Fruit fly (Drosophila melanogaster) whole organism, wandering third instar larva: ENCODE measurements around the gene Osi20.

Experiments
- Abd-B ChIP-seq: fragments of >200 bp; optimal IDR thresholded peaks from 2 replicates; lab custom pipeline; 2017; ENCODE audit warnings: missing biosample characterization, missing genetic modification characterization
- CG32264 ChIP-seq: fragments of 200-800 bp; sonication (Bioruptor generic); optimal IDR thresholded peaks from 2 replicates; lab custom pipeline; 2016; ENCODE audit warnings: missing biosample characterization, missing genetic modification characterization
- CG9705 ChIP-seq: fragments of 200-800 bp; sonication (Bioruptor generic); optimal IDR thresholded peaks from 2 replicates; lab custom pipeline; 2018; ENCODE audit warnings: missing biosample characterization, mild to moderate bottlenecking, missing genetic modification characterization
- CrebA ChIP-seq: fragments of 200-800 bp; sonication (Bioruptor generic); optimal IDR thresholded peaks from 2 replicates; lab custom pipeline; 2016; ENCODE audit warnings: missing biosample characterization, mild to moderate bottlenecking, missing genetic modification characterization, borderline replicate concordance
- Dfd ChIP-seq: fragments of >200 bp; optimal IDR thresholded peaks from 2 replicates; lab custom pipeline; 2017; ENCODE audit warnings: missing biosample characterization, missing genetic modification characterization
- Dif ChIP-seq: fragments of 200-275, 200-300 bp; sonication (Bioruptor generic); optimal IDR thresholded peaks from 2 replicates; lab custom pipeline; 2018; ENCODE audit warnings: missing biosample characterization, missing genetic modification characterization; ENCODE audit not compliant: partially characterized antibody
- GATAd ChIP-seq: sonication (Bioruptor generic); optimal IDR thresholded peaks from 2 replicates; lab custom pipeline; 2016; ENCODE audit warnings: missing biosample characterization, missing genetic modification characterization
- HLH106 ChIP-seq: fragments of 200-800 bp; optimal IDR thresholded peaks from 3 replicates; lab custom pipeline; 2019; ENCODE audit warnings: missing biosample characterization, mild to moderate bottlenecking, missing genetic modification characterization, moderate library complexity
- Hnf4 ChIP-seq: fragments of 200-800 bp; sonication (Bioruptor generic); optimal IDR thresholded peaks from 2 replicates; lab custom pipeline; 2016; ENCODE audit warnings: missing biosample characterization, mild to moderate bottlenecking, missing genetic modification characterization
- Hr78 ChIP-seq: fragments of >200 bp; optimal IDR thresholded peaks from 2 replicates; lab custom pipeline; 2017; ENCODE audit warnings: missing biosample characterization, missing genetic modification characterization
- Hr83 ChIP-seq: fragments of 200-300 bp; sonication (Bioruptor generic); optimal IDR thresholded peaks from 2 replicates; lab custom pipeline; 2016; ENCODE audit warnings: missing biosample characterization, mild to moderate bottlenecking, missing genetic modification characterization, moderate library complexity; ENCODE audit not compliant: poor library complexity, severe bottlenecking
- Jra ChIP-seq: sonication (Bioruptor generic); optimal IDR thresholded peaks from 2 replicates; lab custom pipeline; 2016; ENCODE audit warnings: missing biosample characterization, missing genetic modification characterization
- Mio ChIP-seq: sonication (Bioruptor generic); optimal IDR thresholded peaks from 2 replicates; lab custom pipeline; 2016; ENCODE audit warnings: missing biosample characterization, missing genetic modification characterization
- Myc ChIP-seq: fragments of >200 bp; optimal IDR thresholded peaks from 2 replicates; lab custom pipeline; 2017
- N ChIP-seq: fragments of >200 bp; optimal IDR thresholded peaks from 2 replicates; lab custom pipeline; 2018; ENCODE audit warnings: missing biosample characterization, missing external identifiers, missing genetic modification characterization
- OdsH ChIP-seq: fragments of 200-800 bp; sonication (Bioruptor generic); optimal IDR thresholded peaks from 2 replicates; lab custom pipeline; 2016; ENCODE audit warnings: missing biosample characterization, mild to moderate bottlenecking, missing genetic modification characterization
- Rel ChIP-seq, 2 experiments: fragments of 200-800 bp; sonication (Bioruptor generic) in 1 of 2; optimal IDR thresholded peaks; 2 replicates in 1 of 2; 3 replicates in 1 of 2; lab custom pipeline; 2016 to 2019; ENCODE audit warnings: mild to moderate bottlenecking in 2 of 2, missing biosample characterization in 2 of 2, missing genetic modification characterization in 2 of 2, moderate library complexity in 1 of 2
- Sp1 ChIP-seq: fragments of 200-800 bp; sonication (Bioruptor generic); optimal IDR thresholded peaks from 3 replicates; lab custom pipeline; 2019; ENCODE audit warnings: missing biosample characterization, mild to moderate bottlenecking, missing genetic modification characterization, moderate library complexity
- Vsx2 ChIP-seq: fragments of 200-300, 225-300 bp; sonication (Bioruptor generic); optimal IDR thresholded peaks from 2 replicates; lab custom pipeline; 2018; ENCODE audit warnings: missing biosample characterization, missing genetic modification characterization; ENCODE audit not compliant: partially characterized antibody
- br ChIP-seq: fragments of 200-800 bp; sonication (Bioruptor generic); optimal IDR thresholded peaks from 2 replicates; lab custom pipeline; 2016; ENCODE audit warnings: missing biosample characterization, missing genetic modification characterization
- brk ChIP-seq: fragments of 200-800 bp; sonication (Bioruptor generic); optimal IDR thresholded peaks from 2 replicates; lab custom pipeline; 2016; ENCODE audit warnings: missing biosample characterization, mild to moderate bottlenecking, missing genetic modification characterization
- dl ChIP-seq, 2 experiments: fragments of 175-275, 200-275 bp in 1 of 2; fragments of 200-275 bp in 1 of 2; sonication (Bioruptor generic); optimal IDR thresholded peaks; lab custom pipeline; 2018; ENCODE audit warnings: mild to moderate bottlenecking in 2 of 2, missing biosample characterization in 2 of 2, missing genetic modification characterization in 2 of 2, moderate library complexity in 2 of 2; ENCODE audit not compliant: partially characterized antibody in 2 of 2, insufficient read depth in 1 of 2
- dmrt93B ChIP-seq: fragments of 200-800 bp; sonication (Bioruptor generic); optimal IDR thresholded peaks from 2 replicates; lab custom pipeline; 2018; ENCODE audit warnings: missing biosample characterization, mild to moderate bottlenecking, missing genetic modification characterization
- dsf ChIP-seq: sonication (Bioruptor generic); optimal IDR thresholded peaks from 2 replicates; lab custom pipeline; 2016; ENCODE audit warnings: missing biosample characterization, missing genetic modification characterization, borderline replicate concordance
- ey ChIP-seq: fragments of 200-800 bp; sonication (Bioruptor generic); optimal IDR thresholded peaks from 2 replicates; lab custom pipeline; 2016; ENCODE audit warnings: missing biosample characterization, missing genetic modification characterization
- foxo ChIP-seq, 2 experiments: fragments of 200-800 bp; sonication (Bioruptor generic); optimal IDR thresholded peaks; 2 replicates in 1 of 2; 3 replicates in 1 of 2; lab custom pipeline; 2016 to 2017; ENCODE audit warnings: missing biosample characterization in 2 of 2, missing genetic modification characterization in 2 of 2
- fru ChIP-seq: fragments of 200-800 bp; sonication (Bioruptor generic); optimal IDR thresholded peaks from 3 replicates; lab custom pipeline; 2016; ENCODE audit warnings: missing biosample characterization, mild to moderate bottlenecking, missing genetic modification characterization
- h ChIP-seq: fragments of 200-800 bp; sonication (Bioruptor generic); optimal IDR thresholded peaks from 3 replicates; lab custom pipeline; 2016; ENCODE audit warnings: missing biosample characterization, mild to moderate bottlenecking, missing genetic modification characterization
- jim ChIP-seq: fragments of 175-275, 200-325 bp; sonication (Bioruptor generic); optimal IDR thresholded peaks from 2 replicates; lab custom pipeline; 2016; ENCODE audit warnings: missing biosample characterization, mild to moderate bottlenecking, missing genetic modification characterization
- lola ChIP-seq: fragments of >200 bp; optimal IDR thresholded peaks from 2 replicates; lab custom pipeline; 2017; ENCODE audit warnings: missing biosample characterization, missing genetic modification characterization
- psq ChIP-seq: fragments of 200-800 bp; sonication (Bioruptor generic); optimal IDR thresholded peaks from 3 replicates; lab custom pipeline; 2017; ENCODE audit warnings: missing biosample characterization, mild to moderate bottlenecking, missing genetic modification characterization, moderate library complexity
- rgr ChIP-seq: fragments of 200-800 bp; sonication (Bioruptor generic); optimal IDR thresholded peaks from 3 replicates; lab custom pipeline; 2016; ENCODE audit warnings: missing biosample characterization, mild to moderate bottlenecking, missing genetic modification characterization
- sage ChIP-seq: fragments of 200-800 bp; sonication (Bioruptor generic); optimal IDR thresholded peaks from 2 replicates; lab custom pipeline; 2016; ENCODE audit warnings: missing biosample characterization, mild to moderate bottlenecking, missing genetic modification characterization
- sv ChIP-seq: fragments of 200-800 bp; sonication (Bioruptor generic); optimal IDR thresholded peaks from 3 replicates; lab custom pipeline; 2016; ENCODE audit warnings: missing biosample characterization, missing genetic modification characterization
- tai ChIP-seq: sonication (Bioruptor generic); optimal IDR thresholded peaks from 2 replicates; lab custom pipeline; 2016; ENCODE audit warnings: missing biosample characterization, missing genetic modification characterization
- usp ChIP-seq: fragments of >200 bp; optimal IDR thresholded peaks from 2 replicates; lab custom pipeline; 2017; ENCODE audit warnings: missing biosample characterization, missing genetic modification characterization
- woc ChIP-seq: sonication (Bioruptor generic); optimal IDR thresholded peaks from 2 replicates; lab custom pipeline; 2016; ENCODE audit warnings: missing biosample characterization, mild to moderate bottlenecking, missing genetic modification characterization

Osi20 gene

DNA sequence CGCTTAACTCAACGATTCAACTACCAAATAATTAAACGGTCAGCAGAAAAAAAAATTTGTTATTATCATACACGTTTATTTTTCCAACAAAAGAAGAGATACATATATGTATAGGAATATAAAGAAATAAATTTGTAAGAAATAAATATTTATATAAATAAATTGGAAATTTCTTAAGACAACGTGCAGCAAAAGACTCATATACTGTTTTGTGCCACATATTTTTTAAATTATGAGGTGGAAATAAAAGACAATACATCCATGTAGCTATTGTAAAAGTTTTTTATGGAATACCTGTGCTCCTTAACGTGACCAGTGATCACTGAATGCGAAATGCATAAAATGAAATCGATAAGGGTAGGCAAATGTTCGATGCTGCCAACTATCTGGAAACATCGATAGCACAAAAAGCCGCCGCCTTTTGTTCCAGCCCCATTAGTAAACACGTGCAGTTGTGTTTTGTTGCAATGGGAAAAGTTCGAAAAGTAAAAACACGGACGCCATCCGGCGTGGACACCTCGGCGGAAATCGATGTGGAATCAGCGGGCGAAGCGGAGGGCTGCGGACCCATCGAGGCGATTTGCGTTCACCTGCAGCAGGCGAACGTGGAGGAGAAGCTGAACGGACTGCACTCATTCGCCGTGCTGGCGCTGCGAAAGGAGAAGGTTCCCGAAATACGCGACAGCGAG is 28.8 kb downstream of the Osi20 start, which contains the start of gene CG10286 (continued):
- TF ChIP-seq h (GFP tag; lab: Kevin White, UChicago) = no peak

DNA sequence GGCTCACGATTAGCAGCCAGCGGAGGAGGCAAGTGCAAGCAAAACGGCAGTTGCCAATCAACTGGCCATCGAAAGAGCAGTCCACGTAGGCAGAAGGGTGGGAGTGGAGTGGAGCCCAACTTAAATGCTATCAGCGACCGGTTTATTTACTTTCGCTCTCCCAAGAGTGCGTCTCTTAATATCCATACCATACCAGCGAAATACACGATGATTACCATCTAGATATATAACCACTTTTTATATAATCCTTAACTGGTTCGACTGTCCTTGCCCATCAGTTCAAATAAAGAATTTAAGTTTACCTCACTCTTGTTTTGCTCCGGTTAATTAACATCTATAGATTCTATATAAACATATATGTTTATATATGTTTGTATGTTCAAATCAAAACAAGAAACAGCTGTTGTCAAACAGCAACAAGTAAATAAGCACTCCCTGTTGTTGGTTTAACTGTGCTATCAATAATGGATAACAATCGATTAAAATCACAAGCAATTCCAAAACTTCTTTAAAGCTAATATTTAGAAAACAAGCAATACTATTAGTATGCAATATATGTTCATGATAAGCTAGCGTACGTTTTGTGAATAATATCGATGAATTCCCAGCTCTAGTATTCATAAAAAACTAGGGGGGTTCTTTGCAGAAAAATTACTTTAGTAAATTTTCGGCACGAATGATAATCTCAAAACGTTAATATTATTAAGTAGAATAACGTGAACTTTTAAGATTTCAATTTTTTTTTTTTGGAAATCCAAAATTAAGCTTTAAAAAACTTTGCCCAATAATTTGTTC is 33.8 kb downstream of the Osi20 start:
- TF ChIP-seq Dif (GFP tag; lab: Kevin White, UChicago) = no peak
- TF ChIP-seq dsf (GFP tag; lab: Kevin White, UChicago) = peak; percentile 36
- no peak for TF ChIP-seq tai
- TF ChIP-seq Jra = peak; percentile 62
- TF ChIP-seq dmrt93B (GFP tag; lab: Kevin White, UChicago) = no peak
- peak; percentile 58 for TF ChIP-seq h (GFP tag; lab: Kevin White, UChicago)
- TF ChIP-seq br (GFP tag; lab: Kevin White, UChicago) = no peak
- TF ChIP-seq lola (GFP tag; lab: Kevin White, UChicago) = no peak
- TF ChIP-seq Sp1 = peak; percentile 34
- no peak for TF ChIP-seq CrebA (GFP tag; lab: Kevin White, UChicago)
- peak; percentile 16 for TF ChIP-seq CG9705 (GFP tag; lab: Kevin White, UChicago)
- peak; percentile 49 for TF ChIP-seq OdsH (GFP tag; lab: Kevin White, UChicago)
- peak; percentile 54 for TF ChIP-seq woc (GFP tag; lab: Kevin White, UChicago)
- TF ChIP-seq usp = no peak
- no peak for TF ChIP-seq brk (GFP tag; lab: Kevin White, UChicago)
- no peak for TF ChIP-seq Mio
- TF ChIP-seq Rel (GFP tag; optimal IDR thresholded peaks at IDR 0.05; lab: Kevin White, UChicago) = no peak
- peak; percentile 3 for TF ChIP-seq Rel (tag; optimal IDR thresholded peaks at IDR 0.05; lab: Kevin White, UChicago)
- TF ChIP-seq dl (GFP tag; optimal IDR thresholded peaks at IDR 0.05; lab: Kevin White, UChicago; ENCODE audit: insufficient read depth in 1 of 2, partially characterized antibody in 2 of 2) = no peak
- no peak for TF ChIP-seq sage (GFP tag; lab: Kevin White, UChicago)
- peak; percentile 33 for TF ChIP-seq Hnf4 (GFP tag; lab: Kevin White, UChicago)
- TF ChIP-seq Dfd = no peak
- no peak for TF ChIP-seq N (GFP tag; lab: Kevin White, UChicago)
- TF ChIP-seq Myc = no peak
- TF ChIP-seq psq (GFP tag; lab: Kevin White, UChicago) = peak; percentile 26
- no peak for TF ChIP-seq Abd-B
- peak; percentile 33 for TF ChIP-seq sv (GFP tag; lab: Kevin White, UChicago)
- no peak for TF ChIP-seq GATAd (GFP tag; lab: Kevin White, UChicago)
- TF ChIP-seq CG32264 (GFP tag; lab: Kevin White, UChicago) = no peak
- TF ChIP-seq jim = no peak
- TF ChIP-seq ey = peak; percentile 37
- peak; percentile 26 for TF ChIP-seq Hr83 (GFP tag; lab: Kevin White, UChicago)
- TF ChIP-seq fru (GFP tag; lab: Kevin White, UChicago) = peak; percentile 41
- TF ChIP-seq rgr (GFP tag; lab: Kevin White, UChicago) = peak; percentile 39
- TF ChIP-seq foxo (GFP tag; optimal IDR thresholded peaks at IDR 0.05; lab: Kevin White, UChicago) = peak in 1 of 2 experiments; percentile 29
- no peak for TF ChIP-seq Hr78 (GFP tag; lab: Kevin White, UChicago)
- TF ChIP-seq HLH106 = peak; percentile 51
- no peak for TF ChIP-seq Vsx2 (GFP tag; lab: Kevin White, UChicago)
- TF ChIP-seq, all 38 proteins: peak for 17
